Fruit fly (Drosophila melanogaster) whole organism, embryonic: ENCODE data around the gene Gss1.

Source experiments
- Antp ChIP-seq: fragments of 200-800 bp; sonication (Bioruptor generic); optimal IDR thresholded peaks from 3 replicates; lab custom pipeline; 2016; ENCODE audit warnings: missing biosample characterization, missing genetic modification characterization
- Bteb2 ChIP-seq: fragments of 200-800 bp; sonication (Bioruptor generic); optimal IDR thresholded peaks from 2 replicates; lab custom pipeline; 2016; ENCODE audit warnings: missing biosample characterization, missing genetic modification characterization
- CG10267 ChIP-seq: fragments of 200-800 bp; sonication (Bioruptor generic); optimal IDR thresholded peaks from 2 replicates; lab custom pipeline; 2018; ENCODE audit warnings: missing biosample characterization, mild to moderate bottlenecking, missing genetic modification characterization, moderate library complexity
- CG10431 ChIP-seq: fragments of 200-800 bp; sonication (Bioruptor generic); optimal IDR thresholded peaks from 3 replicates; lab custom pipeline; 2018; ENCODE audit warnings: missing biosample characterization, mild to moderate bottlenecking, missing genetic modification characterization
- CG11247 ChIP-seq: fragments of 200-800 bp; sonication (Bioruptor generic); IDR thresholded peaks from 2 replicates; pipeline ENCODE4 v1.3.6; 2022; ENCODE audit warnings: missing biosample characterization, missing genetic modification characterization
- CG11504 ChIP-seq: fragments of 200-800 bp; sonication (Bioruptor generic); optimal IDR thresholded peaks from 3 replicates; lab custom pipeline; 2019; ENCODE audit warnings: missing biosample characterization, mild to moderate bottlenecking, missing genetic modification characterization, moderate library complexity
- CG11560 ChIP-seq: fragments of 200-800 bp; sonication (Bioruptor generic); IDR thresholded peaks from 3 replicates; pipeline ENCODE4 v1.3.6; 2022; ENCODE audit warnings: missing biosample characterization, missing genetic modification characterization
- CG11696 ChIP-seq: fragments of 200-800 bp; sonication (Bioruptor generic); IDR thresholded peaks from 2 replicates; pipeline ENCODE4 v1.3.6; 2022; ENCODE audit warnings: missing biosample characterization, missing genetic modification characterization
- CG13287 ChIP-seq: fragments of 200-800 bp; sonication (Bioruptor generic); IDR thresholded peaks from 2 replicates; pipeline ENCODE4 v1.3.6; 2022; ENCODE audit warnings: missing biosample characterization, missing genetic modification characterization; ENCODE audit not compliant: partially characterized antibody
- CG13424 ChIP-seq: fragments of 200-800 bp; sonication (Bioruptor generic); optimal IDR thresholded peaks from 2 replicates; lab custom pipeline; 2019; ENCODE audit warnings: missing biosample characterization, mild to moderate bottlenecking, missing genetic modification characterization, moderate library complexity
- CG14441 ChIP-seq: fragments of 200-800 bp; sonication (Bioruptor generic); IDR thresholded peaks from 2 replicates; pipeline ENCODE4 v1.3.6; 2022; ENCODE audit warnings: missing biosample characterization, missing genetic modification characterization
- CG1792 ChIP-seq: fragments of 200-800 bp; sonication (Bioruptor generic); optimal IDR thresholded peaks from 2 replicates; lab custom pipeline; 2016; ENCODE audit warnings: missing biosample characterization, missing genetic modification characterization
- CG1832 ChIP-seq: fragments of 200-800 bp; sonication (Bioruptor generic); optimal IDR thresholded peaks from 2 replicates; lab custom pipeline; 2017; ENCODE audit warnings: missing biosample characterization, mild to moderate bottlenecking, missing genetic modification characterization, inconsistent platforms
- CG2116 ChIP-seq: fragments of 200-800 bp; sonication (Bioruptor generic); optimal IDR thresholded peaks from 3 replicates; lab custom pipeline; 2018; ENCODE audit warnings: missing biosample characterization, mild to moderate bottlenecking, missing genetic modification characterization
- CG30403 ChIP-seq: fragments of 200-800 bp; sonication (Bioruptor generic); optimal IDR thresholded peaks from 3 replicates; lab custom pipeline; 2016; ENCODE audit warnings: missing biosample characterization, missing genetic modification characterization
- CG31224 ChIP-seq: fragments of 200-800 bp; sonication (Bioruptor generic); IDR thresholded peaks from 2 replicates; pipeline ENCODE4 v1.3.6; 2022; ENCODE audit warnings: missing biosample characterization, missing genetic modification characterization
- CG3163 ChIP-seq: fragments of 200-800 bp; sonication (Bioruptor generic); optimal IDR thresholded peaks from 3 replicates; lab custom pipeline; 2016; ENCODE audit warnings: missing biosample characterization, missing genetic modification characterization
- CG32532 ChIP-seq: fragments of 200-800 bp; sonication (Bioruptor generic); IDR thresholded peaks from 2 replicates; pipeline ENCODE4 v1.3.6; 2022; ENCODE audit warnings: missing biosample characterization, missing genetic modification characterization
- CG3726 ChIP-seq: fragments of 200-800 bp; sonication (Bioruptor generic); IDR thresholded peaks from 3 replicates; pipeline ENCODE4, ENCODE4 v1.3.6; 2022; ENCODE audit warnings: missing biosample characterization, missing genetic modification characterization
- CG5245 ChIP-seq: fragments of 200-800 bp; sonication (Bioruptor generic); optimal IDR thresholded peaks from 3 replicates; lab custom pipeline; 2016; ENCODE audit warnings: missing biosample characterization, missing genetic modification characterization
- CG6813 ChIP-seq: fragments of 200-800 bp; sonication (Bioruptor generic); optimal IDR thresholded peaks from 2 replicates; lab custom pipeline; 2017; ENCODE audit warnings: missing biosample characterization, missing genetic modification characterization, mild to moderate bottlenecking, moderate library complexity, missing genetic modification reagents
- Dll ChIP-seq: fragments of 200-800 bp; sonication (Bioruptor generic); IDR thresholded peaks from 4 replicates; pipeline ENCODE4 v1.3.6; 2022; ENCODE audit warnings: missing biosample characterization, missing genetic modification characterization; ENCODE audit not compliant: partially characterized antibody
- Elba2 ChIP-seq: fragments of 200-800 bp; sonication (Bioruptor generic); optimal IDR thresholded peaks from 3 replicates; lab custom pipeline; 2016; ENCODE audit warnings: missing biosample characterization, missing genetic modification characterization
- Gug ChIP-seq: fragments of 200-800 bp; sonication (Bioruptor generic); IDR thresholded peaks from 4 replicates; pipeline ENCODE4 v1.3.6; 2022; ENCODE audit warnings: missing biosample characterization, missing genetic modification characterization
- HLH54F ChIP-seq: fragments of 200-800 bp; sonication (Bioruptor generic); optimal IDR thresholded peaks from 3 replicates; lab custom pipeline; 2016; ENCODE audit warnings: missing biosample characterization, missing genetic modification characterization
- Hmr ChIP-seq: fragments of 200-800 bp; sonication (Bioruptor generic); optimal IDR thresholded peaks from 3 replicates; lab custom pipeline; 2017; ENCODE audit warnings: mild to moderate bottlenecking, missing biosample characterization, missing genetic modification reagents, missing genetic modification characterization
- Hsf ChIP-seq: fragments of 200-800 bp; sonication (Bioruptor generic); optimal IDR thresholded peaks from 3 replicates; lab custom pipeline; 2016; ENCODE audit warnings: missing biosample characterization, missing genetic modification characterization
- Lim3 ChIP-seq: fragments of 200-800 bp; sonication (Bioruptor generic); IDR thresholded peaks from 2 replicates; pipeline ENCODE4 v1.3.6; 2022; ENCODE audit warnings: missing biosample characterization, missing genetic modification characterization
- Meics ChIP-seq: fragments of 200-800 bp; sonication (Bioruptor generic); optimal IDR thresholded peaks from 2 replicates; lab custom pipeline; 2017; ENCODE audit warnings: missing biosample characterization, mild to moderate bottlenecking, missing genetic modification characterization
- Mes4 ChIP-seq: fragments of 200-800 bp; sonication (Bioruptor generic); optimal IDR thresholded peaks from 2 replicates; lab custom pipeline; 2016; ENCODE audit warnings: missing biosample characterization, missing genetic modification characterization
- Myb ChIP-seq: fragments of 200-800 bp; sonication (Bioruptor generic); optimal IDR thresholded peaks from 2 replicates; lab custom pipeline; 2016; ENCODE audit warnings: missing biosample characterization, missing genetic modification characterization
- Rfx ChIP-seq: fragments of 200-800 bp; sonication (Bioruptor generic); IDR thresholded peaks from 2 replicates; pipeline ENCODE4 v1.3.6; 2022; ENCODE audit warnings: missing biosample characterization, missing genetic modification characterization
- Vsx1 ChIP-seq: fragments of 200-800 bp; sonication (Bioruptor generic); optimal IDR thresholded peaks from 2 replicates; lab custom pipeline; 2017; ENCODE audit warnings: missing biosample characterization, mild to moderate bottlenecking, missing genetic modification characterization, missing genetic modification reagents
- Xrp1 ChIP-seq: fragments of 200-800 bp; sonication (Bioruptor generic); IDR thresholded peaks from 2 replicates; pipeline ENCODE4 v1.3.6; 2022; ENCODE audit warnings: missing biosample characterization, missing genetic modification characterization
- amos ChIP-seq: fragments of 200-800 bp; sonication (Bioruptor generic); IDR thresholded peaks from 2 replicates; pipeline ENCODE4 v1.3.6; 2022; ENCODE audit warnings: missing biosample characterization, missing genetic modification characterization; ENCODE audit not compliant: partially characterized antibody
- ato ChIP-seq: fragments of 200-800 bp; sonication (Bioruptor generic); IDR thresholded peaks from 2 replicates; pipeline ENCODE4 v1.3.6; 2022; ENCODE audit warnings: missing biosample characterization, missing genetic modification characterization; ENCODE audit not compliant: partially characterized antibody
- corto ChIP-seq: fragments of 200-800 bp; sonication (Bioruptor generic); optimal IDR thresholded peaks from 2 replicates; lab custom pipeline; 2016; ENCODE audit warnings: missing biosample characterization, mild to moderate bottlenecking, missing genetic modification characterization, moderate library complexity
- croc ChIP-seq: fragments of 200-800 bp; sonication (Bioruptor generic); conservative IDR thresholded peaks from 3 replicates; pipeline ENCODE4 v1.3.6; 2022; ENCODE audit warnings: missing biosample characterization, missing genetic modification characterization
- dysf ChIP-seq: fragments of 200-800 bp; sonication (Bioruptor generic); IDR thresholded peaks from 3 replicates; pipeline ENCODE4 v1.3.6; 2022; ENCODE audit warnings: missing biosample characterization, missing genetic modification characterization
- fd64A ChIP-seq: fragments of 200-800 bp; sonication (Bioruptor generic); optimal IDR thresholded peaks from 3 replicates; lab custom pipeline; 2018; ENCODE audit warnings: missing biosample characterization, mild to moderate bottlenecking, missing genetic modification characterization
- gsb-n ChIP-seq: fragments of 200-800 bp; sonication (Bioruptor generic); optimal IDR thresholded peaks from 3 replicates; lab custom pipeline; 2018; ENCODE audit warnings: missing biosample characterization, mild to moderate bottlenecking, missing genetic modification characterization
- inv ChIP-seq: fragments of 200-800 bp; sonication (Bioruptor generic); IDR thresholded peaks from 2 replicates; pipeline ENCODE4 v1.3.6; 2022; ENCODE audit warnings: missing biosample characterization, missing genetic modification characterization; ENCODE audit not compliant: partially characterized antibody
- lilli ChIP-seq: fragments of 200-800 bp; sonication (Bioruptor generic); optimal IDR thresholded peaks from 3 replicates; lab custom pipeline; 2016; ENCODE audit warnings: missing biosample characterization, missing genetic modification characterization
- nau ChIP-seq: fragments of 200-800 bp; sonication (Bioruptor generic); optimal IDR thresholded peaks from 3 replicates; lab custom pipeline; 2017; ENCODE audit warnings: missing biosample characterization, mild to moderate bottlenecking, missing genetic modification characterization, missing genetic modification reagents
- pum ChIP-seq: fragments of 200-800 bp; sonication (Bioruptor generic); optimal IDR thresholded peaks from 2 replicates; lab custom pipeline; 2016; ENCODE audit warnings: missing biosample characterization, missing genetic modification characterization
- salm ChIP-seq: fragments of 200-800 bp; sonication (Bioruptor generic); optimal IDR thresholded peaks from 2 replicates; lab custom pipeline; 2018; ENCODE audit warnings: missing biosample characterization, mild to moderate bottlenecking, missing genetic modification characterization
- sisA ChIP-seq: fragments of 200-800 bp; sonication (Bioruptor generic); IDR thresholded peaks from 2 replicates; pipeline ENCODE4 v1.3.6; 2022; ENCODE audit warnings: missing biosample characterization, missing genetic modification characterization
- sna ChIP-seq: fragments of 200-800 bp; sonication (Bioruptor generic); IDR thresholded peaks from 2 replicates; pipeline ENCODE4 v1.3.6; 2022; ENCODE audit warnings: missing biosample characterization, missing genetic modification characterization; ENCODE audit not compliant: partially characterized antibody
- so ChIP-seq: fragments of 200-800 bp; sonication (Bioruptor generic); IDR thresholded peaks from 3 replicates; pipeline ENCODE4 v1.3.6; 2022; ENCODE audit warnings: missing biosample characterization, missing genetic modification characterization
- trem ChIP-seq: fragments of 200-800 bp; optimal IDR thresholded peaks from 3 replicates; lab custom pipeline; 2019; ENCODE audit warnings: missing biosample characterization, mild to moderate bottlenecking, missing genetic modification characterization, moderate library complexity
- vnd ChIP-seq: fragments of 200-800 bp; sonication (Bioruptor generic); IDR thresholded peaks from 3 replicates; pipeline ENCODE4 v1.3.6; 2022; ENCODE audit warnings: missing biosample characterization, missing genetic modification characterization; ENCODE audit not compliant: partially characterized antibody

The Gss1 gene

dm6 chrX:17887208-17887627, 2.1 kb upstream of the Gss1 start, which contains the start of gene mnb (continued):
- no peak for TF ChIP-seq Vsx1
- TF ChIP-seq Bteb2 (GFP tag; lab: Kevin White, UChicago), result no peak
- TF ChIP-seq inv (GFP tag; lab: Robert Waterston, UW), result peak; percentile 99
- peak; percentile 87 for TF ChIP-seq Myb
- TF ChIP-seq CG32532 (GFP tag; lab: Robert Waterston, UW), result peak; percentile 33; the same call in 1 of the 2 replicates
- TF ChIP-seq Lim3, result no peak
- no peak for TF ChIP-seq CG10431 (GFP tag; lab: Kevin White, UChicago)
- no peak for TF ChIP-seq croc
- no peak for TF ChIP-seq Elba2 (GFP tag; lab: Kevin White, UChicago)
- no peak for TF ChIP-seq CG11247 (GFP tag; lab: Robert Waterston, UW)
- peak; percentile 98 for TF ChIP-seq amos (GFP tag; lab: Robert Waterston, UW)
- TF ChIP-seq Gug, result peak; percentile 61; the same call in 2 of the 4 replicates
- TF ChIP-seq CG3726, result no peak
- TF ChIP-seq CG11696, result no peak
- peak; percentile 96 for TF ChIP-seq CG11560 (tag; lab: Robert Waterston, UW)
- peak; percentile 99 for TF ChIP-seq Dll (GFP tag; lab: Robert Waterston, UW)
- no peak for TF ChIP-seq gsb-n (tag; lab: Kevin White, UChicago)
- TF ChIP-seq CG13287 (GFP tag; lab: Robert Waterston, UW), result peak; percentile 99
- peak; percentile 91 for TF ChIP-seq CG2116 (GFP tag; lab: Kevin White, UChicago)
- no peak for TF ChIP-seq CG1792 (GFP tag; lab: Kevin White, UChicago)
- peak; percentile 24 for TF ChIP-seq Mes4 (GFP tag; lab: Kevin White, UChicago)
- no peak for TF ChIP-seq pum (GFP tag; lab: Kevin White, UChicago)
- TF ChIP-seq Xrp1, result no peak
- TF ChIP-seq vnd (GFP tag; lab: Robert Waterston, UW), result peak; percentile 100
- TF ChIP-seq nau, result no peak
- TF ChIP-seq dysf (GFP tag; lab: Robert Waterston, UW), result no peak
- TF ChIP-seq CG13424 (tag; lab: Kevin White, UChicago), result peak; percentile 14
- TF ChIP-seq fd64A (GFP tag; lab: Kevin White, UChicago), result no peak
- peak; percentile 46 for TF ChIP-seq CG10267 (tag; lab: Kevin White, UChicago)
- peak; percentile 27 for TF ChIP-seq CG30403
- TF ChIP-seq Hmr (GFP tag; lab: Kevin White, UChicago), result peak; percentile 56
- no peak for TF ChIP-seq CG1832 (GFP tag; lab: Kevin White, UChicago)
- no peak for TF ChIP-seq CG31224 (GFP tag; lab: Robert Waterston, UW)
- peak; percentile 11 for TF ChIP-seq Antp
- no peak for TF ChIP-seq CG14441
- peak; percentile 34; the same call in 1 of the 2 replicates for TF ChIP-seq Rfx
- TF ChIP-seq corto (GFP tag; lab: Kevin White, UChicago), result no peak
- no peak for TF ChIP-seq salm (tag; lab: Kevin White, UChicago)
- peak; percentile 2 for TF ChIP-seq CG3163
- TF ChIP-seq lilli (GFP tag; lab: Kevin White, UChicago), result peak; percentile 57
- no peak for TF ChIP-seq CG5245 (GFP tag; lab: Kevin White, UChicago)
- peak; percentile 99 for TF ChIP-seq ato (GFP tag; lab: Robert Waterston, UW)
- TF ChIP-seq trem, result peak; percentile 58
- TF ChIP-seq Hsf, result peak; percentile 11
- peak; percentile 8 for TF ChIP-seq HLH54F (GFP tag; lab: Kevin White, UChicago)
- no peak for TF ChIP-seq so (GFP tag; lab: Robert Waterston, UW)
- peak; percentile 17 for TF ChIP-seq CG11504 (tag; lab: Kevin White, UChicago)
- no peak for TF ChIP-seq sisA (GFP tag; lab: Robert Waterston, UW)
- peak; percentile 99 for TF ChIP-seq sna (GFP tag; lab: Robert Waterston, UW)
- no peak for TF ChIP-seq Meics (GFP tag; lab: Kevin White, UChicago)
- no peak for TF ChIP-seq CG6813 (GFP tag; lab: Kevin White, UChicago)
